Fruit fly (Drosophila melanogaster) whole organism, embryonic: ENCODE measurements around the gene CG15549.
A peak's percentile ranks its signal among the peaks of the same experiment; 100 is the strongest.

Experiments used
- ATbp ChIP-seq: fragments of 200-800 bp; sonication (Bioruptor generic); optimal IDR thresholded peaks from 2 replicates; lab custom pipeline; 2017; ENCODE audit warnings: missing biosample characterization, mild to moderate bottlenecking, missing genetic modification characterization, missing genetic modification reagents
- BtbVII ChIP-seq: fragments of 200-800 bp; sonication (Bioruptor generic); optimal IDR thresholded peaks from 3 replicates; lab custom pipeline; 2017; ENCODE audit warnings: missing biosample characterization, mild to moderate bottlenecking, missing genetic modification characterization
- CG10654 ChIP-seq: fragments of 200-800 bp; sonication (Bioruptor generic); optimal IDR thresholded peaks from 2 replicates; lab custom pipeline; 2016; ENCODE audit warnings: missing biosample characterization, missing genetic modification characterization
- CG11247 ChIP-seq: fragments of 200-800 bp; sonication (Bioruptor generic); IDR thresholded peaks from 2 replicates; pipeline ENCODE4 v1.3.6; 2022; ENCODE audit warnings: missing biosample characterization, missing genetic modification characterization
- CG17328 ChIP-seq: fragments of 200-800 bp; sonication (Bioruptor generic); IDR thresholded peaks from 2 replicates; pipeline ENCODE4 v1.3.6; 2022; ENCODE audit warnings: missing biosample characterization, missing genetic modification characterization
- CG17385 ChIP-seq: fragments of 200-800 bp; sonication (Bioruptor generic); optimal IDR thresholded peaks from 3 replicates; lab custom pipeline; 2018; ENCODE audit warnings: missing biosample characterization, mild to moderate bottlenecking, missing genetic modification characterization
- CG18011 ChIP-seq: fragments of 200-800 bp; sonication (Bioruptor generic); optimal IDR thresholded peaks from 2 replicates; lab custom pipeline; 2017; ENCODE audit warnings: missing biosample characterization, missing genetic modification characterization, mild to moderate bottlenecking, moderate library complexity, missing genotype
- CG18599 ChIP-seq: fragments of 200-800 bp; sonication (Bioruptor generic); optimal IDR thresholded peaks from 3 replicates; lab custom pipeline; 2017; ENCODE audit warnings: missing biosample characterization, missing genetic modification characterization, mild to moderate bottlenecking, moderate library complexity, missing genetic modification reagents
- CG30020 ChIP-seq: fragments of 200-800 bp; optimal IDR thresholded peaks from 2 replicates; lab custom pipeline; 2019; ENCODE audit warnings: missing biosample characterization, mild to moderate bottlenecking, missing genetic modification characterization, moderate library complexity
- CG6765 ChIP-seq: fragments of 200-800 bp; sonication (Bioruptor generic); optimal IDR thresholded peaks from 3 replicates; lab custom pipeline; 2017; ENCODE audit warnings: missing biosample characterization, mild to moderate bottlenecking, missing genetic modification characterization
- CG8290 ChIP-seq, 3 experiments: fragments of 200-800 bp; sonication (Bioruptor generic); optimal IDR thresholded peaks; 2 replicates each; lab custom pipeline; 2016 to 2019; ENCODE audit warnings: missing biosample characterization in 3 of 3, missing genetic modification characterization in 3 of 3, mild to moderate bottlenecking in 2 of 3, moderate library complexity in 1 of 3
- Deaf1 ChIP-seq: fragments of 200-800 bp; optimal IDR thresholded peaks from 3 replicates; lab custom pipeline; 2019; ENCODE audit warnings: missing biosample characterization, mild to moderate bottlenecking, missing genetic modification characterization, moderate library complexity
- Dref ChIP-seq: fragments of 200-800 bp; sonication (Bioruptor generic); IDR thresholded peaks from 2 replicates; pipeline ENCODE4 v1.3.6; 2022; ENCODE audit warnings: missing biosample characterization, missing genetic modification characterization
- Ets97D ChIP-seq: fragments of 200-800 bp; sonication (Bioruptor generic); optimal IDR thresholded peaks from 3 replicates; lab custom pipeline; 2016; ENCODE audit warnings: missing biosample characterization, missing genetic modification characterization
- HLHmδ ChIP-seq: fragments of 200-800 bp; sonication (Bioruptor generic); optimal IDR thresholded peaks from 2 replicates; lab custom pipeline; 2018; ENCODE audit warnings: missing biosample characterization, mild to moderate bottlenecking, missing genetic modification characterization, moderate library complexity
- Hey ChIP-seq: fragments of 200-800 bp; sonication (Bioruptor generic); optimal IDR thresholded peaks from 3 replicates; lab custom pipeline; 2018; ENCODE audit warnings: missing biosample characterization, mild to moderate bottlenecking, missing genetic modification characterization
- HmgZ ChIP-seq: fragments of 200-800 bp; sonication (Bioruptor generic); optimal IDR thresholded peaks from 2 replicates; lab custom pipeline; 2018; ENCODE audit warnings: missing biosample characterization, mild to moderate bottlenecking, missing genetic modification characterization
- Hmr ChIP-seq: fragments of 200-800 bp; sonication (Bioruptor generic); optimal IDR thresholded peaks from 3 replicates; lab custom pipeline; 2017; ENCODE audit warnings: mild to moderate bottlenecking, missing biosample characterization, missing genetic modification reagents, missing genetic modification characterization
- Hr51 ChIP-seq, 2 experiments: fragments of 200-800 bp; sonication (Bioruptor generic); optimal IDR thresholded peaks; 2 replicates in 1 of 2; 3 replicates in 1 of 2; lab custom pipeline; 2016 to 2018; ENCODE audit warnings: missing biosample characterization in 2 of 2, missing genetic modification characterization in 2 of 2, mild to moderate bottlenecking in 1 of 2, moderate library complexity in 1 of 2
- Nf-YC ChIP-seq: fragments of 200-800 bp; optimal IDR thresholded peaks from 3 replicates; lab custom pipeline; 2019; ENCODE audit warnings: missing biosample characterization, mild to moderate bottlenecking, missing genetic modification characterization, moderate library complexity
- Scr ChIP-seq: fragments of 200-800 bp; sonication (Bioruptor generic); IDR thresholded peaks from 2 replicates; pipeline ENCODE4 v1.3.6; 2022; ENCODE audit warnings: missing biosample characterization, missing genetic modification characterization; ENCODE audit not compliant: partially characterized antibody
- abd-A ChIP-seq: fragments of 200-800 bp; sonication (Bioruptor generic); optimal IDR thresholded peaks from 3 replicates; lab custom pipeline; 2019; ENCODE audit warnings: missing biosample characterization, mild to moderate bottlenecking, missing genetic modification characterization, moderate library complexity
- ase ChIP-seq: fragments of 200-800 bp; sonication (Bioruptor generic); IDR thresholded peaks from 3 replicates; pipeline ENCODE4 v1.3.6; 2022; ENCODE audit warnings: missing biosample characterization, missing genetic modification characterization
- bsh ChIP-seq, 2 experiments: fragments of 200-800 bp; sonication (Bioruptor generic); optimal IDR thresholded peaks; 2 replicates each; lab custom pipeline; 2017 to 2018; ENCODE audit warnings: mild to moderate bottlenecking in 2 of 2, missing biosample characterization in 2 of 2, missing genetic modification characterization in 2 of 2, moderate library complexity in 1 of 2
- caup ChIP-seq: fragments of 200-800 bp; sonication (Bioruptor generic); optimal IDR thresholded peaks from 3 replicates; lab custom pipeline; 2017; ENCODE audit warnings: missing biosample characterization, mild to moderate bottlenecking, missing genetic modification characterization, moderate library complexity; ENCODE audit not compliant: severe bottlenecking
- dmrt99B ChIP-seq: fragments of 200-800 bp; sonication (Bioruptor generic); optimal IDR thresholded peaks from 2 replicates; lab custom pipeline; 2018; ENCODE audit warnings: missing biosample characterization, mild to moderate bottlenecking, missing genetic modification characterization, moderate library complexity
- ewg ChIP-seq: fragments of 200-800 bp; sonication (Bioruptor generic); optimal IDR thresholded peaks from 3 replicates; lab custom pipeline; 2017; ENCODE audit warnings: mild to moderate bottlenecking, missing biosample characterization, missing genetic modification reagents, missing genetic modification characterization
- fd64A ChIP-seq: fragments of 200-800 bp; sonication (Bioruptor generic); optimal IDR thresholded peaks from 3 replicates; lab custom pipeline; 2018; ENCODE audit warnings: missing biosample characterization, mild to moderate bottlenecking, missing genetic modification characterization
- lab ChIP-seq: fragments of 200-800 bp; sonication (Bioruptor generic); optimal IDR thresholded peaks from 3 replicates; lab custom pipeline; 2017; ENCODE audit warnings: missing biosample characterization, missing genetic modification characterization, mild to moderate bottlenecking, moderate library complexity, missing genetic modification reagents
- odd ChIP-seq: fragments of 200-800 bp; sonication (Bioruptor generic); optimal IDR thresholded peaks from 2 replicates; lab custom pipeline; 2017; ENCODE audit warnings: missing biosample characterization, mild to moderate bottlenecking, missing genetic modification characterization
- onecut ChIP-seq: fragments of 200-800 bp; sonication (Bioruptor generic); IDR thresholded peaks from 2 replicates; pipeline ENCODE4 v1.3.6; 2022; ENCODE audit warnings: missing biosample characterization, missing genetic modification characterization
- org-1 ChIP-seq: fragments of 200-800 bp; sonication (Bioruptor generic); optimal IDR thresholded peaks from 2 replicates; lab custom pipeline; 2017; ENCODE audit warnings: missing biosample characterization, missing genetic modification characterization
- otp ChIP-seq: fragments of 200-800 bp; sonication (Bioruptor generic); IDR thresholded peaks from 3 replicates; pipeline ENCODE4, ENCODE4 v1.3.6; 2022; ENCODE audit warnings: missing biosample characterization, missing genetic modification characterization
- scrt ChIP-seq: fragments of 200-800 bp; sonication (Bioruptor generic); optimal IDR thresholded peaks from 2 replicates; lab custom pipeline; 2018; ENCODE audit warnings: missing biosample characterization, mild to moderate bottlenecking, missing genetic modification characterization, moderate library complexity
- tap ChIP-seq: fragments of 200-800 bp; optimal IDR thresholded peaks from 3 replicates; lab custom pipeline; 2019; ENCODE audit warnings: missing biosample characterization, mild to moderate bottlenecking, missing genetic modification characterization, moderate library complexity
- unc-4 ChIP-seq: fragments of 200-800 bp; sonication (Bioruptor generic); IDR thresholded peaks from 2 replicates; pipeline ENCODE4 v1.3.6; 2022; ENCODE audit warnings: missing biosample characterization, missing genetic modification characterization; ENCODE audit not compliant: partially characterized antibody
- wdn ChIP-seq: fragments of 200-800 bp; sonication (Bioruptor generic); IDR thresholded peaks from 2 replicates; pipeline ENCODE4 v1.3.6; 2022; ENCODE audit warnings: missing biosample characterization, missing genetic modification characterization
- wek ChIP-seq: fragments of 200-800 bp; sonication (Bioruptor generic); optimal IDR thresholded peaks from 3 replicates; lab custom pipeline; 2018; ENCODE audit warnings: missing biosample characterization, mild to moderate bottlenecking, missing genetic modification characterization, moderate library complexity
- zen ChIP-seq: fragments of 200-800 bp; sonication (Bioruptor generic); optimal IDR thresholded peaks from 3 replicates; lab custom pipeline; 2018; ENCODE audit warnings: missing biosample characterization, mild to moderate bottlenecking, missing genetic modification characterization, moderate library complexity

The CG15549 gene

dm6 chr3R:30933894-30934434 lies 2.3 kb downstream of the CG15549 start (continued):
- TF ChIP-seq odd (GFP tag; lab: Kevin White, UChicago) (peak; percentile 27), unc-4 (GFP tag; lab: Robert Waterston, UW) (no peak), ase (GFP tag; lab: Robert Waterston, UW) (0 out of 3 replicates have a peak, but pooled peaks have one; percentile 23), caup (peak; percentile 20), BtbVII (GFP tag; lab: Kevin White, UChicago) (peak; percentile 2), HLHmδ (peak; percentile 65), Dref (GFP tag; lab: Robert Waterston, UW) (no peak), org-1 (GFP tag; lab: Kevin White, UChicago) (no peak), Scr (no peak), CG18599 (GFP tag; lab: Kevin White, UChicago) (peak; percentile 27), Nf-YC (tag; lab: Kevin White, UChicago) (peak; percentile 87), onecut (peak; percentile 41; the same call in 1 of the 2 replicates), otp (peak; percentile 57; the same call in 1 of the 3 replicates), HmgZ (no peak), dmrt99B (tag; lab: Kevin White, UChicago) (peak; percentile 8), ewg (GFP tag; lab: Kevin White, UChicago) (peak; percentile 63), CG6765 (GFP tag; lab: Kevin White, UChicago) (peak; percentile 3), CG18011 (GFP tag; lab: Kevin White, UChicago) (no peak), fd64A (peak; percentile 28), lab (peak; percentile 58), Hmr (GFP tag; lab: Kevin White, UChicago) (peak; percentile 13), CG8290 (GFP tag; optimal IDR thresholded peaks at IDR 0.05; lab: Kevin White, UChicago) (no peak), CG8290 (tag; optimal IDR thresholded peaks at IDR 0.05; lab: Kevin White, UChicago) (peak in 1 of 2 experiments; percentile 12), abd-A (tag; lab: Kevin White, UChicago) (peak; percentile 96), CG11247 (0 out of 2 replicates have a peak, but pooled peaks have one; percentile 12), CG17385 (GFP tag; lab: Kevin White, UChicago) (peak; percentile 14), CG30020 (tag; lab: Kevin White, UChicago) (no peak), zen (no peak), Ets97D (GFP tag; lab: Kevin White, UChicago) (peak; percentile 74), wdn (GFP tag; lab: Robert Waterston, UW) (no peak), wek (GFP tag; lab: Kevin White, UChicago) (peak; percentile 25), scrt (GFP tag; lab: Kevin White, UChicago) (peak; percentile 13), CG10654 (GFP tag; lab: Kevin White, UChicago) (no peak), Hr51 (GFP tag; optimal IDR thresholded peaks at IDR 0.05; lab: Kevin White, UChicago) (peak in 1 of 2 experiments; percentile 26), tap (tag; lab: Kevin White, UChicago) (peak; percentile 47), CG17328 (GFP tag; lab: Robert Waterston, UW) (0 out of 2 replicates have a peak, but pooled peaks have one; percentile 20), ATbp (GFP tag; lab: Kevin White, UChicago) (peak; percentile 11), bsh (GFP tag; optimal IDR thresholded peaks at IDR 0.05; lab: Kevin White, UChicago) (peak in 1 of 2 experiments; percentile 3), Hey (tag; lab: Kevin White, UChicago) (peak; percentile 54), Deaf1 (peak; percentile 46)
- TF ChIP-seq, all 482 proteins: peak for 52
